Fruit fly (Drosophila melanogaster) whole organism: ENCODE results near the gene CG15544.

Experiments used
- CG8478 ChIP-seq: fragments of >200 bp; optimal IDR thresholded peaks from 2 replicates; lab custom pipeline; 2018; ENCODE audit warnings: inconsistent platforms
- psq ChIP-seq: fragments of >200 bp; optimal IDR thresholded peaks from 2 replicates; lab custom pipeline; 2017
- usp ChIP-seq: fragments of >200 bp; optimal IDR thresholded peaks from 2 replicates; lab custom pipeline; 2017; ENCODE audit warnings: missing biosample characterization, missing genetic modification characterization, mixed read lengths

DNA sequence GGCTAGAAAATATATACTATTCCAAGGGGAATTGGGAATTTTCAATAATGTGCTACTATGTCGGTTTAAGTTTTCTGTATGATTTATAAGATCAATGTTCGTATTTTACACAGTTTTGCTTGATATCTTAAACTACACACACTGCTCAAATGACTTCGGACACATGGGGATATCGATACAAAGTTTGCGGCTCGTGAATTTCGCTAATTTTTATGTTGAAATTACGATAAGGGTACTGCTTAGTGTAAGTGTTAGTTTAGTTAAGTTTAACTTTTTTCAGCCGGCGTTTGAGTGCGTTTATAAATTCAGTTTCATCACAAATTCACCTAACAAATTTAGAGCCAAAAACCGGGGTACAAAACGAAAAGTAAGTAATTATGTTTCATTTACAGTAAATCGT, 55.8 kb downstream of the CG15544 start, which contains the start of gene CG15547:
- TF ChIP-seq psq (lab: Kevin White, UChicago): no peak
- no peak for TF ChIP-seq CG8478 (lab: Kevin White, UChicago)
- no peak for TF ChIP-seq usp (GFP tag; lab: Kevin White, UChicago)
